Worm (Caenorhabditis elegans) whole organism, L2 larva: ENCODE data around the gene plpp-1.2.
A peak's percentile ranks its signal among the peaks of the same experiment; 100 is the strongest.

Experiments
- C34F6.9 ChIP-seq: fragments of 150-350 bp; optimal IDR thresholded peaks from 2 replicates; lab custom pipeline; 2014; ENCODE audit warnings: missing biosample characterization, missing genetic modification characterization
- R02D3.7 ChIP-seq: fragments of 150-350 bp; optimal IDR thresholded peaks from 2 replicates; lab custom pipeline; 2014; ENCODE audit warnings: missing biosample characterization, missing genetic modification characterization
- alr-1 ChIP-seq: fragments of 150-350 bp; optimal IDR thresholded peaks from 2 replicates; lab custom pipeline; 2014; ENCODE audit warnings: missing biosample characterization, missing genetic modification characterization
- ama-1 ChIP-seq: fragments of 150-350 bp; optimal IDR thresholded peaks from 2 replicates; lab custom pipeline; 2018; ENCODE audit warnings: inconsistent platforms
- blmp-1 ChIP-seq: sonication (generic microtip); optimal IDR thresholded peaks from 2 replicates; lab custom pipeline; 2017; ENCODE audit warnings: missing genetic modification characterization, mild to moderate bottlenecking, missing compliant biosample characterization, antibody characterized with exemption, moderate library complexity; ENCODE audit not compliant: insufficient read depth
- ceh-82 ChIP-seq: fragments of 150-350 bp; optimal IDR thresholded peaks from 2 replicates; lab custom pipeline; 2014; ENCODE audit warnings: missing biosample characterization, missing genetic modification characterization
- dmd-4 ChIP-seq: sonication (generic microtip); optimal IDR thresholded peaks from 2 replicates; lab custom pipeline; 2017; ENCODE audit warnings: missing biosample characterization, missing genetic modification characterization
- elt-1 ChIP-seq: fragments of 150-350 bp; optimal IDR thresholded peaks from 2 replicates; lab custom pipeline; 2014; ENCODE audit warnings: missing biosample characterization, missing genetic modification characterization
- gmeb-1 ChIP-seq: fragments of 150-350 bp; optimal IDR thresholded peaks from 2 replicates; lab custom pipeline; 2014; ENCODE audit warnings: missing biosample characterization, missing genetic modification characterization
- lin-11 ChIP-seq: fragments of 150-350 bp; sonication (generic microtip); optimal IDR thresholded peaks from 2 replicates; lab custom pipeline; 2014; ENCODE audit warnings: missing biosample characterization, missing genetic modification characterization, inconsistent platforms, mixed read lengths
- lin-13 ChIP-seq: fragments of 150-350 bp; optimal IDR thresholded peaks from 2 replicates; lab custom pipeline; 2014; ENCODE audit warnings: missing biosample characterization, missing genetic modification reagents, missing genetic modification characterization
- lin-39 ChIP-seq: fragments of 150-350 bp; optimal IDR thresholded peaks from 2 replicates; lab custom pipeline; 2014; ENCODE audit warnings: missing biosample characterization, missing genetic modification reagents, missing genetic modification characterization
- lsy-2 ChIP-seq, 2 experiments: fragments of 150-350 bp in 1 of 2; sonication (generic microtip) in 1 of 2; optimal IDR thresholded peaks; 2 replicates each; lab custom pipeline; 2014 to 2017; ENCODE audit warnings: missing biosample characterization in 2 of 2, missing genetic modification characterization in 2 of 2
- mab-5 ChIP-seq: fragments of 150-350 bp; optimal IDR thresholded peaks from 2 replicates; lab custom pipeline; 2014; ENCODE audit warnings: missing biosample characterization, missing genetic modification characterization
- mbf-1 ChIP-seq: sonication (generic microtip); optimal IDR thresholded peaks from 2 replicates; lab custom pipeline; 2017; ENCODE audit warnings: missing biosample characterization, missing genetic modification characterization
- mdl-1 ChIP-seq, 2 experiments: fragments of 150-350 bp in 1 of 2; sonication (generic microtip) in 1 of 2; optimal IDR thresholded peaks; 2 replicates each; lab custom pipeline; 2017; ENCODE audit warnings: missing biosample characterization in 2 of 2, missing genetic modification characterization in 2 of 2
- nhr-11 ChIP-seq: fragments of 150-350 bp; optimal IDR thresholded peaks from 2 replicates; lab custom pipeline; 2014; ENCODE audit warnings: missing biosample characterization, missing genetic modification characterization
- nhr-12 ChIP-seq: fragments of 150-350 bp; optimal IDR thresholded peaks from 2 replicates; lab custom pipeline; 2014; ENCODE audit warnings: missing biosample characterization, missing genetic modification characterization
- nhr-129 ChIP-seq: fragments of 150-350 bp; optimal IDR thresholded peaks from 2 replicates; lab custom pipeline; 2014; ENCODE audit warnings: missing biosample characterization, missing genetic modification characterization
- nhr-21 ChIP-seq: fragments of 150-350 bp; optimal IDR thresholded peaks from 2 replicates; lab custom pipeline; 2014; ENCODE audit warnings: missing biosample characterization, missing genetic modification characterization
- nhr-23 ChIP-seq: fragments of 150-350 bp; optimal IDR thresholded peaks from 2 replicates; lab custom pipeline; 2014; ENCODE audit warnings: missing biosample characterization, missing genetic modification reagents, missing genetic modification characterization
- nhr-237 ChIP-seq: fragments of 150-350 bp; optimal IDR thresholded peaks from 2 replicates; lab custom pipeline; 2014; ENCODE audit warnings: missing biosample characterization, missing genetic modification characterization
- peb-1 ChIP-seq: fragments of 150-350 bp; optimal IDR thresholded peaks from 2 replicates; lab custom pipeline; 2014; ENCODE audit warnings: missing biosample characterization, missing genetic modification characterization
- sem-4 ChIP-seq: fragments of 150-350 bp; optimal IDR thresholded peaks from 2 replicates; lab custom pipeline; 2014; ENCODE audit warnings: missing biosample characterization, missing genetic modification reagents, missing genetic modification characterization
- skn-1 ChIP-seq: sonication (generic microtip); optimal IDR thresholded peaks from 2 replicates; lab custom pipeline; 2017; ENCODE audit warnings: missing biosample characterization, missing genetic modification characterization
- sma-3 ChIP-seq: sonication (generic microtip); optimal IDR thresholded peaks from 2 replicates; lab custom pipeline; 2016; ENCODE audit warnings: missing genetic modification reagents, missing genetic modification characterization, missing compliant biosample characterization
- unc-39 ChIP-seq: fragments of 150-350 bp; optimal IDR thresholded peaks from 2 replicates; lab custom pipeline; 2014; ENCODE audit warnings: missing biosample characterization, missing genetic modification characterization
- unc-55 ChIP-seq: fragments of 150-350 bp; sonication (generic microtip); optimal IDR thresholded peaks from 3 replicates; lab custom pipeline; 2014; ENCODE audit warnings: missing biosample characterization, missing genetic modification reagents, missing genetic modification characterization
- zag-1 ChIP-seq: fragments of 150-350 bp; optimal IDR thresholded peaks from 2 replicates; lab custom pipeline; 2014; ENCODE audit warnings: missing biosample characterization, missing genetic modification characterization
- ztf-1 ChIP-seq: fragments of 200-800 bp; sonication (Bioruptor generic); conservative IDR thresholded peaks from 2 replicates; pipeline ENCODE4 v1.3.6; 2022; ENCODE audit warnings: missing genetic modification characterization, missing compliant biosample characterization
- ztf-4 ChIP-seq: fragments of 150-350 bp; optimal IDR thresholded peaks from 2 replicates; lab custom pipeline; 2014; ENCODE audit warnings: missing biosample characterization, missing genetic modification characterization

The plpp-1.2 gene

ce11 chrII:6493139-6493538, 7.9 kb downstream of the plpp-1.2 start:
- peak; percentile 9 for TF ChIP-seq unc-55 (GFP tag; lab: Kevin White, UChicago)
- no peak for TF ChIP-seq nhr-129 (tag; lab: Kevin White, UChicago)
- TF ChIP-seq ztf-1 (GFP tag; lab: Robert Waterston, UW), result no peak
- no peak for TF ChIP-seq lin-11 (tag; lab: Kevin White, UChicago)
- TF ChIP-seq lin-39 (tag; lab: Kevin White, UChicago), result no peak
- TF ChIP-seq gmeb-1 (tag; lab: Kevin White, UChicago), result no peak
- TF ChIP-seq nhr-237 (tag; lab: Kevin White, UChicago), result no peak
- no peak for TF ChIP-seq sem-4 (tag; lab: Kevin White, UChicago)

ce11 chrII:6493709-6494326, 8.5 kb downstream of the plpp-1.2 start:
- TF ChIP-seq unc-39 (tag; lab: Kevin White, UChicago), result no peak
- no peak for TF ChIP-seq nhr-11 (tag; lab: Kevin White, UChicago)
- no peak for TF ChIP-seq ama-1 (lab: Kevin White, UChicago)
- no peak for TF ChIP-seq nhr-21 (tag; lab: Kevin White, UChicago)
- no peak for TF ChIP-seq nhr-23 (tag; lab: Kevin White, UChicago)

ce11 chrII:6496496-6496895, 11.2 kb downstream of the plpp-1.2 start:
- TF ChIP-seq ama-1 (lab: Kevin White, UChicago) (no peak), elt-1 (tag; lab: Kevin White, UChicago) (no peak), unc-55 (GFP tag; lab: Kevin White, UChicago) (no peak), skn-1 (tag; lab: Kevin White, UChicago) (no peak), mdl-1 (tag; optimal IDR thresholded peaks at IDR 0.05; lab: Kevin White, UChicago) (no peak)

ce11 chrII:6497137-6497536, 11.9 kb downstream of the plpp-1.2 start:
- TF ChIP-seq C34F6.9 (no peak), lsy-2 (tag; optimal IDR thresholded peaks at IDR 0.05; lab: Kevin White, UChicago) (peak in 1 of 2 experiments; percentile 22)

- TF ChIP-seq zag-1 (tag; lab: Kevin White, UChicago) (peak; percentile 10), blmp-1 (tag; lab: Kevin White, UChicago) (no peak), nhr-21 (tag; lab: Kevin White, UChicago) (no peak), sem-4 (tag; lab: Kevin White, UChicago) (peak; percentile 37)
Measured at ce11 chrII:6498609-6499008, 13.3 kb downstream of the plpp-1.2 start.

ce11 chrII:6499067-6499466, 13.8 kb downstream of the plpp-1.2 start, which contains the start of gene twk-49:
Gene twk-49, minus strand, starts transcription at chrII:6499167.
- no peak for TF ChIP-seq mdl-1 (tag; optimal IDR thresholded peaks at IDR 0.05; lab: Kevin White, UChicago)
- no peak for TF ChIP-seq alr-1
- TF ChIP-seq dmd-4, result no peak
- TF ChIP-seq mab-5 (tag; lab: Kevin White, UChicago), result no peak
- TF ChIP-seq ceh-82 (tag; lab: Kevin White, UChicago), result no peak
- TF ChIP-seq sem-4 (tag; lab: Kevin White, UChicago), result no peak
- TF ChIP-seq skn-1 (tag; lab: Kevin White, UChicago), result no peak
- TF ChIP-seq R02D3.7, result no peak
- no peak for TF ChIP-seq nhr-11 (tag; lab: Kevin White, UChicago)
- no peak for TF ChIP-seq mbf-1
- no peak for TF ChIP-seq peb-1 (tag; lab: Kevin White, UChicago)
- TF ChIP-seq lin-13 (GFP tag; lab: Kevin White, UChicago), result no peak
- TF ChIP-seq sma-3 (GFP tag; lab: Kevin White, UChicago), result no peak
- TF ChIP-seq nhr-23 (tag; lab: Kevin White, UChicago), result no peak
- no peak for TF ChIP-seq nhr-12 (tag; lab: Kevin White, UChicago)
- TF ChIP-seq ztf-4 (tag; lab: Kevin White, UChicago), result no peak
